Worm (Caenorhabditis elegans): ENCODE data around the gene F58H1.2.

DNA sequence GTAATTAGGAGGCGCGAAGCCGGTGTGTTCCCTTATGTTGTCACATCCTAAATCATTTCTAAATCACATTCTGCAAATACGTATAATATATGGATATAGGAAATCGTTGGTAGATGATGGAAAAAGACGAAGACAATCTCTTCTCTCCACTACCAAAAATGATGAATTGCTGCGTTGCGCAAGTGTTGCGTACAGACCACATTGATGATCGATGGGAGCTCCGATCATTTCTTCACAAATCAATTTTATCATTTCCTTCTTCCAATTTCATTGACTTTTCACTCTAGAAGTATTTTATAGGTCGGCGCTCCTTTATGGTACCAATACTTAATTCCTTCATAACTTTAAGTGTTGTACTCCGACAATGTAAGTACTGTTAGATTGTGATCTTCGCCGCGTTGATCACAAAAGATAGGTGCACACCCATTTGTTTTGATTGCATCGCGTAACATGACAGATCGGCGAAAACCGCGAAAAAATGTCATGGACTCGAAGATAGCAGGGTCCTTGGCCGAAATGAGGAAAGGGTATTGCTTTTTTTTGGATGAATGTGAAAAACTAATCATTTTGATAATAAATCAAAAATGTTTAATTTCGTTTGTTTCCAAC, 20.7 kb downstream of the F58H1.2 start:
- TF ChIP-seq ama-1 (optimal IDR thresholded peaks at IDR 0.05) (no peak), sea-1 (GFP tag; conservative IDR thresholded peaks at IDR 0.05) (no peak), pes-1 (GFP tag; IDR thresholded peaks at IDR 0.05) (no peak), flt-1 (GFP tag; IDR thresholded peaks at IDR 0.05) (no peak), tbx-11 (GFP tag; IDR thresholded peaks at IDR 0.05) (no peak), tra-4 (tag; optimal IDR thresholded peaks at IDR 0.05) (no peak), scrt-1 (GFP tag; IDR thresholded peaks at IDR 0.05) (no peak), ceh-36 (tag; optimal IDR thresholded peaks at IDR 0.05) (no peak), ceh-13 (GFP tag; optimal IDR thresholded peaks at IDR 0.05) (no peak), B0310.2 (tag; optimal IDR thresholded peaks at IDR 0.05) (no peak), F13C5.2 (tag; optimal IDR thresholded peaks at IDR 0.05) (no peak), tbx-37 (GFP tag; conservative IDR thresholded peaks at IDR 0.05) (no peak)
